Worm (Caenorhabditis elegans): ENCODE results near the gene C54F6.12.

- TF ChIP-seq snpc-4 (tag; optimal IDR thresholded peaks at IDR 0.05) (no peak), aly-2 (tag; optimal IDR thresholded peaks at IDR 0.05) (no peak), ama-1 (optimal IDR thresholded peaks at IDR 0.05) (no peak), unc-62 (GFP tag; optimal IDR thresholded peaks at IDR 0.05) (no peak), nhr-11 (tag; optimal IDR thresholded peaks at IDR 0.05) (no peak), ceh-82 (tag; optimal IDR thresholded peaks at IDR 0.05) (no peak), unc-39 (tag; optimal IDR thresholded peaks at IDR 0.05) (no peak)
Measured at ce11 chrV:7487518-7487917, 50.4 kb downstream of the C54F6.12 start, which contains the start of gene srbc-7.

Measured in whole organism, L2 larva.